Fruit fly (Drosophila melanogaster): ENCODE results near the gene Axud1.

dm6 chr2L:2416620-2417019 is 51.5 kb downstream of the Axud1 start, which contains the start of gene CG31948:
- TF ChIP-seq Myc (optimal IDR thresholded peaks at IDR 0.05) (no peak), psq (optimal IDR thresholded peaks at IDR 0.05) (no peak), h (optimal IDR thresholded peaks at IDR 0.05) (no peak), ttk (optimal IDR thresholded peaks at IDR 0.05) (no peak), Sin3A (optimal IDR thresholded peaks at IDR 0.05) (no peak), insv (optimal IDR thresholded peaks at IDR 0.05) (no peak)

Data from Kc167 (cell line).